Fruit fly (Drosophila melanogaster) whole organism, wandering third instar larva: ENCODE results near the gene nAChRalpha7.

Experiments
- CG32264 ChIP-seq: fragments of 200-800 bp; sonication (Bioruptor generic); optimal IDR thresholded peaks from 2 replicates; lab custom pipeline; 2016; ENCODE audit warnings: missing biosample characterization, missing genetic modification characterization
- CG9705 ChIP-seq: fragments of 200-800 bp; sonication (Bioruptor generic); optimal IDR thresholded peaks from 2 replicates; lab custom pipeline; 2018; ENCODE audit warnings: missing biosample characterization, mild to moderate bottlenecking, missing genetic modification characterization
- Dfd ChIP-seq: fragments of >200 bp; optimal IDR thresholded peaks from 2 replicates; lab custom pipeline; 2017; ENCODE audit warnings: missing biosample characterization, missing genetic modification characterization
- Dif ChIP-seq: fragments of 200-275, 200-300 bp; sonication (Bioruptor generic); optimal IDR thresholded peaks from 2 replicates; lab custom pipeline; 2018; ENCODE audit warnings: missing biosample characterization, missing genetic modification characterization; ENCODE audit not compliant: partially characterized antibody
- GATAd ChIP-seq: sonication (Bioruptor generic); optimal IDR thresholded peaks from 2 replicates; lab custom pipeline; 2016; ENCODE audit warnings: missing biosample characterization, missing genetic modification characterization
- HLH106 ChIP-seq: fragments of 200-800 bp; optimal IDR thresholded peaks from 3 replicates; lab custom pipeline; 2019; ENCODE audit warnings: missing biosample characterization, mild to moderate bottlenecking, missing genetic modification characterization, moderate library complexity
- Hnf4 ChIP-seq: fragments of 200-800 bp; sonication (Bioruptor generic); optimal IDR thresholded peaks from 2 replicates; lab custom pipeline; 2016; ENCODE audit warnings: missing biosample characterization, mild to moderate bottlenecking, missing genetic modification characterization
- Hr83 ChIP-seq: fragments of 200-300 bp; sonication (Bioruptor generic); optimal IDR thresholded peaks from 2 replicates; lab custom pipeline; 2016; ENCODE audit warnings: missing biosample characterization, mild to moderate bottlenecking, missing genetic modification characterization, moderate library complexity; ENCODE audit not compliant: poor library complexity, severe bottlenecking
- Jra ChIP-seq: sonication (Bioruptor generic); optimal IDR thresholded peaks from 2 replicates; lab custom pipeline; 2016; ENCODE audit warnings: missing biosample characterization, missing genetic modification characterization
- Mio ChIP-seq: sonication (Bioruptor generic); optimal IDR thresholded peaks from 2 replicates; lab custom pipeline; 2016; ENCODE audit warnings: missing biosample characterization, missing genetic modification characterization
- Myc ChIP-seq: fragments of >200 bp; optimal IDR thresholded peaks from 2 replicates; lab custom pipeline; 2017
- N ChIP-seq: fragments of >200 bp; optimal IDR thresholded peaks from 2 replicates; lab custom pipeline; 2018; ENCODE audit warnings: missing biosample characterization, missing external identifiers, missing genetic modification characterization
- OdsH ChIP-seq: fragments of 200-800 bp; sonication (Bioruptor generic); optimal IDR thresholded peaks from 2 replicates; lab custom pipeline; 2016; ENCODE audit warnings: missing biosample characterization, mild to moderate bottlenecking, missing genetic modification characterization
- Rel ChIP-seq, 2 experiments: fragments of 200-800 bp; sonication (Bioruptor generic) in 1 of 2; optimal IDR thresholded peaks; 2 replicates in 1 of 2; 3 replicates in 1 of 2; lab custom pipeline; 2016 to 2019; ENCODE audit warnings: mild to moderate bottlenecking in 2 of 2, missing biosample characterization in 2 of 2, missing genetic modification characterization in 2 of 2, moderate library complexity in 1 of 2
- Sp1 ChIP-seq: fragments of 200-800 bp; sonication (Bioruptor generic); optimal IDR thresholded peaks from 3 replicates; lab custom pipeline; 2019; ENCODE audit warnings: missing biosample characterization, mild to moderate bottlenecking, missing genetic modification characterization, moderate library complexity
- Vsx2 ChIP-seq: fragments of 200-300, 225-300 bp; sonication (Bioruptor generic); optimal IDR thresholded peaks from 2 replicates; lab custom pipeline; 2018; ENCODE audit warnings: missing biosample characterization, missing genetic modification characterization; ENCODE audit not compliant: partially characterized antibody
- br ChIP-seq: fragments of 200-800 bp; sonication (Bioruptor generic); optimal IDR thresholded peaks from 2 replicates; lab custom pipeline; 2016; ENCODE audit warnings: missing biosample characterization, missing genetic modification characterization
- brk ChIP-seq: fragments of 200-800 bp; sonication (Bioruptor generic); optimal IDR thresholded peaks from 2 replicates; lab custom pipeline; 2016; ENCODE audit warnings: missing biosample characterization, mild to moderate bottlenecking, missing genetic modification characterization
- dl ChIP-seq, 2 experiments: fragments of 175-275, 200-275 bp in 1 of 2; fragments of 200-275 bp in 1 of 2; sonication (Bioruptor generic); optimal IDR thresholded peaks; lab custom pipeline; 2018; ENCODE audit warnings: mild to moderate bottlenecking in 2 of 2, missing biosample characterization in 2 of 2, missing genetic modification characterization in 2 of 2, moderate library complexity in 2 of 2; ENCODE audit not compliant: partially characterized antibody in 2 of 2, insufficient read depth in 1 of 2
- dmrt93B ChIP-seq: fragments of 200-800 bp; sonication (Bioruptor generic); optimal IDR thresholded peaks from 2 replicates; lab custom pipeline; 2018; ENCODE audit warnings: missing biosample characterization, mild to moderate bottlenecking, missing genetic modification characterization
- dsf ChIP-seq: sonication (Bioruptor generic); optimal IDR thresholded peaks from 2 replicates; lab custom pipeline; 2016; ENCODE audit warnings: missing biosample characterization, missing genetic modification characterization, borderline replicate concordance
- ey ChIP-seq: fragments of 200-800 bp; sonication (Bioruptor generic); optimal IDR thresholded peaks from 2 replicates; lab custom pipeline; 2016; ENCODE audit warnings: missing biosample characterization, missing genetic modification characterization
- foxo ChIP-seq, 2 experiments: fragments of 200-800 bp; sonication (Bioruptor generic); optimal IDR thresholded peaks; 2 replicates in 1 of 2; 3 replicates in 1 of 2; lab custom pipeline; 2016 to 2017; ENCODE audit warnings: missing biosample characterization in 2 of 2, missing genetic modification characterization in 2 of 2
- fru ChIP-seq: fragments of 200-800 bp; sonication (Bioruptor generic); optimal IDR thresholded peaks from 3 replicates; lab custom pipeline; 2016; ENCODE audit warnings: missing biosample characterization, mild to moderate bottlenecking, missing genetic modification characterization
- h ChIP-seq: fragments of 200-800 bp; sonication (Bioruptor generic); optimal IDR thresholded peaks from 3 replicates; lab custom pipeline; 2016; ENCODE audit warnings: missing biosample characterization, mild to moderate bottlenecking, missing genetic modification characterization
- jim ChIP-seq: fragments of 175-275, 200-325 bp; sonication (Bioruptor generic); optimal IDR thresholded peaks from 2 replicates; lab custom pipeline; 2016; ENCODE audit warnings: missing biosample characterization, mild to moderate bottlenecking, missing genetic modification characterization
- lola ChIP-seq: fragments of >200 bp; optimal IDR thresholded peaks from 2 replicates; lab custom pipeline; 2017; ENCODE audit warnings: missing biosample characterization, missing genetic modification characterization
- pan ChIP-seq: fragments of >200 bp; optimal IDR thresholded peaks from 2 replicates; lab custom pipeline; 2017
- psq ChIP-seq: fragments of 200-800 bp; sonication (Bioruptor generic); optimal IDR thresholded peaks from 3 replicates; lab custom pipeline; 2017; ENCODE audit warnings: missing biosample characterization, mild to moderate bottlenecking, missing genetic modification characterization, moderate library complexity
- rgr ChIP-seq: fragments of 200-800 bp; sonication (Bioruptor generic); optimal IDR thresholded peaks from 3 replicates; lab custom pipeline; 2016; ENCODE audit warnings: missing biosample characterization, mild to moderate bottlenecking, missing genetic modification characterization
- sage ChIP-seq: fragments of 200-800 bp; sonication (Bioruptor generic); optimal IDR thresholded peaks from 2 replicates; lab custom pipeline; 2016; ENCODE audit warnings: missing biosample characterization, mild to moderate bottlenecking, missing genetic modification characterization
- sv ChIP-seq: fragments of 200-800 bp; sonication (Bioruptor generic); optimal IDR thresholded peaks from 3 replicates; lab custom pipeline; 2016; ENCODE audit warnings: missing biosample characterization, missing genetic modification characterization
- tai ChIP-seq: sonication (Bioruptor generic); optimal IDR thresholded peaks from 2 replicates; lab custom pipeline; 2016; ENCODE audit warnings: missing biosample characterization, missing genetic modification characterization
- usp ChIP-seq: fragments of >200 bp; optimal IDR thresholded peaks from 2 replicates; lab custom pipeline; 2017; ENCODE audit warnings: missing biosample characterization, missing genetic modification characterization
- woc ChIP-seq: sonication (Bioruptor generic); optimal IDR thresholded peaks from 2 replicates; lab custom pipeline; 2016; ENCODE audit warnings: missing biosample characterization, mild to moderate bottlenecking, missing genetic modification characterization

nAChRalpha7 gene

dm6 chrX:19369865-19370264 lies 21.6 kb upstream of the nAChRalpha7 start:
- no peak for TF ChIP-seq OdsH (GFP tag; lab: Kevin White, UChicago)
- TF ChIP-seq woc (GFP tag; lab: Kevin White, UChicago): no peak
- TF ChIP-seq N (GFP tag; lab: Kevin White, UChicago): no peak
- no peak for TF ChIP-seq br

dm6 chrX:19364034-19364433 lies 15.8 kb upstream of the nAChRalpha7 start:
- TF ChIP-seq sv: no peak
- TF ChIP-seq Sp1: no peak
- no peak for TF ChIP-seq Rel (GFP tag; optimal IDR thresholded peaks at IDR 0.05; lab: Kevin White, UChicago)
- no peak for TF ChIP-seq Rel (tag; optimal IDR thresholded peaks at IDR 0.05; lab: Kevin White, UChicago)
- no peak for TF ChIP-seq jim
- TF ChIP-seq Dfd (GFP tag; lab: Kevin White, UChicago): no peak
- no peak for TF ChIP-seq tai (GFP tag; lab: Kevin White, UChicago)
- TF ChIP-seq pan (lab: Kevin White, UChicago): no peak
- no peak for TF ChIP-seq br
- no peak for TF ChIP-seq Hr83 (GFP tag; lab: Kevin White, UChicago)
- no peak for TF ChIP-seq psq
- no peak for TF ChIP-seq brk
- no peak for TF ChIP-seq CG9705 (GFP tag; lab: Kevin White, UChicago)
- TF ChIP-seq fru (GFP tag; lab: Kevin White, UChicago): no peak

dm6 chrX:19361406-19361859 lies 13.2 kb upstream of the nAChRalpha7 start:
- peak; percentile 55 for TF ChIP-seq Hnf4 (GFP tag; lab: Kevin White, UChicago)
- peak; percentile 85 for TF ChIP-seq h
- peak; percentile 25 for TF ChIP-seq Rel (GFP tag; optimal IDR thresholded peaks at IDR 0.05; lab: Kevin White, UChicago)
- no peak for TF ChIP-seq Rel (tag; optimal IDR thresholded peaks at IDR 0.05; lab: Kevin White, UChicago)
- peak; percentile 57 for TF ChIP-seq dmrt93B
- TF ChIP-seq brk: peak; percentile 52
- no peak for TF ChIP-seq Jra (GFP tag; lab: Kevin White, UChicago)
- TF ChIP-seq Mio (GFP tag; lab: Kevin White, UChicago): no peak
- peak; percentile 74 for TF ChIP-seq Sp1
- TF ChIP-seq CG32264 (GFP tag; lab: Kevin White, UChicago): peak; percentile 48
- no peak for TF ChIP-seq usp (GFP tag; lab: Kevin White, UChicago)
- TF ChIP-seq OdsH (GFP tag; lab: Kevin White, UChicago): peak; percentile 77
- peak; percentile 85 for TF ChIP-seq rgr (GFP tag; lab: Kevin White, UChicago)
- peak; percentile 64 for TF ChIP-seq woc (GFP tag; lab: Kevin White, UChicago)
- TF ChIP-seq dsf (GFP tag; lab: Kevin White, UChicago): no peak
- no peak for TF ChIP-seq dl (GFP tag; optimal IDR thresholded peaks at IDR 0.05; lab: Kevin White, UChicago; ENCODE audit: insufficient read depth in 1 of 2, partially characterized antibody in 2 of 2)
- TF ChIP-seq sage (GFP tag; lab: Kevin White, UChicago): peak; percentile 3
- TF ChIP-seq ey (GFP tag; lab: Kevin White, UChicago): peak; percentile 85
- TF ChIP-seq br: peak; percentile 80
- peak; percentile 71 for TF ChIP-seq HLH106 (tag; lab: Kevin White, UChicago)
- TF ChIP-seq foxo (GFP tag; optimal IDR thresholded peaks at IDR 0.05; lab: Kevin White, UChicago): peak in 1 of 2 experiments; percentile 10
- TF ChIP-seq Myc (lab: Kevin White, UChicago): no peak
- peak; percentile 68 for TF ChIP-seq psq
- TF ChIP-seq GATAd (GFP tag; lab: Kevin White, UChicago): no peak
- TF ChIP-seq jim: no peak

dm6 chrX:19360735-19361405 lies 12.6 kb upstream of the nAChRalpha7 start:
- TF ChIP-seq Vsx2: peak; percentile 60
- peak; percentile 79 to 94 for TF ChIP-seq dl (GFP tag; optimal IDR thresholded peaks at IDR 0.05; lab: Kevin White, UChicago; ENCODE audit: insufficient read depth in 1 of 2, partially characterized antibody in 2 of 2)
- peak; percentile 21 for TF ChIP-seq fru (GFP tag; lab: Kevin White, UChicago)
- no peak for TF ChIP-seq Dfd (GFP tag; lab: Kevin White, UChicago)
- TF ChIP-seq Dif: peak; percentile 86
- no peak for TF ChIP-seq Rel (GFP tag; optimal IDR thresholded peaks at IDR 0.05; lab: Kevin White, UChicago)
- peak; percentile 94 for TF ChIP-seq Rel (tag; optimal IDR thresholded peaks at IDR 0.05; lab: Kevin White, UChicago)
- TF ChIP-seq psq: peak; percentile 91
- no peak for TF ChIP-seq lola (GFP tag; lab: Kevin White, UChicago)
